Worm (Caenorhabditis elegans): ENCODE data around the gene sad-1.

- TF ChIP-seq unc-62 (GFP tag; optimal IDR thresholded peaks at IDR 0.05) (no peak), flh-1 (GFP tag; optimal IDR thresholded peaks at IDR 0.05) (no peak)
Observed at ce11 chrX:13510997-13511396, 10.5 kb upstream of the sad-1 start, which contains the start of gene col-185.
